Worm (Caenorhabditis elegans) whole organism, late embryonic: Measurements from ENCODE around the gene F17A9.4.
A peak's percentile ranks its signal among the peaks of the same experiment; 100 is the strongest.

ENCODE experiments used
- C08G9.2 ChIP-seq: sonication (generic microtip); optimal IDR thresholded peaks from 2 replicates; lab custom pipeline; 2016; ENCODE audit warnings: mild to moderate bottlenecking, missing genetic modification characterization, moderate library complexity, missing compliant biosample characterization
- C38D4.7 ChIP-seq: fragments of 200-800 bp; sonication (Bioruptor generic); optimal IDR thresholded peaks from 2 replicates; lab custom pipeline; 2018; ENCODE audit warnings: mild to moderate bottlenecking, missing genetic modification characterization, moderate library complexity, missing compliant biosample characterization
- Y22D7AL.16 ChIP-seq: sonication (generic microtip); optimal IDR thresholded peaks from 2 replicates; lab custom pipeline; 2016; ENCODE audit warnings: missing genetic modification characterization, missing compliant biosample characterization
- ceh-14 ChIP-seq: sonication (generic microtip); optimal IDR thresholded peaks from 2 replicates; lab custom pipeline; 2016; ENCODE audit warnings: missing genotype, missing genetic modification characterization, missing compliant biosample characterization
- ceh-19 ChIP-seq: fragments of 200-800 bp; sonication (Bioruptor generic); optimal IDR thresholded peaks from 2 replicates; lab custom pipeline; 2018; ENCODE audit warnings: mild to moderate bottlenecking, missing genetic modification characterization, missing compliant biosample characterization
- ceh-30 ChIP-seq: fragments of 150-350 bp; optimal IDR thresholded peaks from 2 replicates; lab custom pipeline; 2014; ENCODE audit warnings: missing biosample characterization, missing genetic modification characterization
- ceh-9 ChIP-seq: sonication (generic microtip); optimal IDR thresholded peaks from 2 replicates; lab custom pipeline; 2016; ENCODE audit warnings: mild to moderate bottlenecking, missing genetic modification characterization, inconsistent platforms, missing compliant biosample characterization
- che-1 ChIP-seq: sonication (generic microtip); optimal IDR thresholded peaks from 2 replicates; lab custom pipeline; 2016; ENCODE audit warnings: mild to moderate bottlenecking, missing genetic modification characterization, missing compliant biosample characterization
- dmd-4 ChIP-seq: sonication (generic microtip); optimal IDR thresholded peaks from 2 replicates; lab custom pipeline; 2016; ENCODE audit warnings: borderline replicate concordance, missing genetic modification characterization, missing compliant biosample characterization
- ets-4 ChIP-seq: sonication (generic microtip); optimal IDR thresholded peaks from 2 replicates; lab custom pipeline; 2016; ENCODE audit warnings: missing genetic modification characterization, missing compliant biosample characterization
- eyg-1 ChIP-seq: sonication (generic microtip); optimal IDR thresholded peaks from 2 replicates; lab custom pipeline; 2016; ENCODE audit warnings: missing genotype, missing genetic modification characterization, missing compliant biosample characterization
- hlh-15 ChIP-seq: sonication (generic microtip); optimal IDR thresholded peaks from 2 replicates; lab custom pipeline; 2016; ENCODE audit warnings: missing genetic modification characterization, missing compliant biosample characterization
- hlh-30 ChIP-seq: sonication (generic microtip); optimal IDR thresholded peaks from 2 replicates; lab custom pipeline; 2017; ENCODE audit warnings: antibody characterized with exemption, missing genetic modification characterization, missing compliant biosample characterization; ENCODE audit not compliant: insufficient read depth
- hlh-8 ChIP-seq: sonication (generic microtip); optimal IDR thresholded peaks from 2 replicates; lab custom pipeline; 2016; ENCODE audit warnings: missing genotype, missing genetic modification characterization, missing compliant biosample characterization
- lim-6 ChIP-seq: sonication (generic microtip); optimal IDR thresholded peaks from 2 replicates; lab custom pipeline; 2016; ENCODE audit warnings: missing genetic modification characterization, missing compliant biosample characterization
- nhr-232 ChIP-seq: sonication (generic microtip); optimal IDR thresholded peaks from 2 replicates; lab custom pipeline; 2016; ENCODE audit warnings: missing genetic modification characterization, missing compliant biosample characterization
- npax-4 ChIP-seq: sonication (generic microtip); optimal IDR thresholded peaks from 2 replicates; lab custom pipeline; 2016; ENCODE audit warnings: missing genetic modification characterization, missing compliant biosample characterization
- odd-2 ChIP-seq: sonication (generic microtip); optimal IDR thresholded peaks from 2 replicates; lab custom pipeline; 2017; ENCODE audit warnings: antibody characterized with exemption, mild to moderate bottlenecking, missing genetic modification characterization, missing compliant biosample characterization
- pat-9 ChIP-seq: fragments of 200-800 bp; sonication (Bioruptor generic); optimal IDR thresholded peaks from 2 replicates; lab custom pipeline; 2018; ENCODE audit warnings: mild to moderate bottlenecking, missing genetic modification characterization, moderate library complexity, missing compliant biosample characterization
- pax-1 ChIP-seq: fragments of 150-350 bp; optimal IDR thresholded peaks from 2 replicates; lab custom pipeline; 2014; ENCODE audit warnings: missing biosample characterization, missing genetic modification characterization
- pqm-1 ChIP-seq: sonication (generic microtip); optimal IDR thresholded peaks from 2 replicates; lab custom pipeline; 2016; ENCODE audit warnings: missing genetic modification characterization, missing compliant biosample characterization
- pros-1 ChIP-seq: fragments of 150-350 bp; optimal IDR thresholded peaks from 2 replicates; lab custom pipeline; 2014; ENCODE audit warnings: missing biosample characterization, missing genetic modification reagents, missing genetic modification characterization
- sdc-2 ChIP-seq: sonication (generic microtip); optimal IDR thresholded peaks from 2 replicates; lab custom pipeline; 2016; ENCODE audit warnings: missing genotype, missing genetic modification characterization, missing compliant biosample characterization
- sox-4 ChIP-seq: sonication (generic microtip); optimal IDR thresholded peaks from 2 replicates; lab custom pipeline; 2017; ENCODE audit warnings: mild to moderate bottlenecking, missing genetic modification characterization, inconsistent platforms, missing compliant biosample characterization
- tbx-2 ChIP-seq: sonication (generic microtip); optimal IDR thresholded peaks from 2 replicates; lab custom pipeline; 2016; ENCODE audit warnings: missing genetic modification characterization, missing compliant biosample characterization
- tbx-7 ChIP-seq: sonication (generic microtip); optimal IDR thresholded peaks from 2 replicates; lab custom pipeline; 2016; ENCODE audit warnings: missing genotype, missing genetic modification characterization, missing compliant biosample characterization
- ttx-3 ChIP-seq: sonication (generic microtip); optimal IDR thresholded peaks from 2 replicates; lab custom pipeline; 2016; ENCODE audit warnings: missing genetic modification reagents, missing genetic modification characterization, missing compliant biosample characterization
- unc-3 ChIP-seq, 2 experiments: fragments of 200-800 bp in 1 of 2; sonication (Bioruptor generic) in 1 of 2; sonication (generic microtip) in 1 of 2; conservative IDR thresholded peaks in 1 of 2; optimal IDR thresholded peaks in 1 of 2; 2 replicates each; pipeline versions ENCODE4 v1.3.6 to Lab custom; 2016 to 2022; ENCODE audit warnings: missing compliant biosample characterization in 2 of 2, missing genetic modification characterization in 2 of 2, missing genetic modification reagents in 1 of 2
- unc-42 ChIP-seq: sonication (generic microtip); optimal IDR thresholded peaks from 2 replicates; lab custom pipeline; 2016; ENCODE audit warnings: missing genotype, missing genetic modification characterization, missing compliant biosample characterization
- unc-55 ChIP-seq: sonication (generic microtip); optimal IDR thresholded peaks from 2 replicates; lab custom pipeline; 2017; ENCODE audit warnings: missing biosample characterization, missing genetic modification reagents, missing genetic modification characterization
- unc-86 ChIP-seq: sonication (generic microtip); optimal IDR thresholded peaks from 2 replicates; lab custom pipeline; 2016; ENCODE audit warnings: missing genetic modification characterization, missing compliant biosample characterization
- zip-5 ChIP-seq: sonication (generic microtip); optimal IDR thresholded peaks from 2 replicates; lab custom pipeline; 2016; ENCODE audit warnings: missing genetic modification characterization, missing compliant biosample characterization
- ztf-16 ChIP-seq: sonication (generic microtip); optimal IDR thresholded peaks from 2 replicates; lab custom pipeline; 2017; ENCODE audit warnings: missing genetic modification characterization, missing compliant biosample characterization

The F17A9.4 gene

DNA sequence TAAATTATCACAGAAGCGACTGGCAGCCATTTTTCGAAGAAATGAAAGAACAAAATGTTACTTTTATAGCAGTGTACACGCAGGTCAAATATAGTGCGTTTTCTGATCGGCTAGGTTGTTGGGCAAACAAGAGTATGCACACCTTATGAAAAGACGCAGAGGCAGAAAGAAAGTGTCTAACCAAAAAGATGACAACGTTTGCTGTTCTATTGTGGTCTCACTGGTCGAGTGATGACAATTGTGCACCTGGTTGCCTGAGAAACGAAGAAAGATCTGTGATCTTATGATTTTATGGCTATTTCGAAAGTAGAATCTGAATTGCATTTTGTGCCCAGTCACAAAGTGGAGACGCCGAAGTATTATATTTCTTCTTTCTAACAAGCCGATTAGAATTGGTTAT lies at the start of gene F17A9.4:
F17A9.4 (minus strand) TSS at position 97 of the 400 bp plus-strand sequence.
- TF ChIP-seq unc-55 (GFP tag; lab: Kevin White, UChicago) (no peak), unc-3 (GFP tag; conservative IDR thresholded peaks at IDR 0.05; lab: Robert Waterston, UW) (no peak), unc-3 (tag; optimal IDR thresholded peaks at IDR 0.05; lab: Kevin White, UChicago) (no peak), ceh-9 (tag; lab: Kevin White, UChicago) (no peak), C38D4.7 (GFP tag; lab: Kevin White, UChicago) (no peak), pqm-1 (tag; lab: Kevin White, UChicago) (peak; percentile 28), hlh-8 (no peak)

DNA sequence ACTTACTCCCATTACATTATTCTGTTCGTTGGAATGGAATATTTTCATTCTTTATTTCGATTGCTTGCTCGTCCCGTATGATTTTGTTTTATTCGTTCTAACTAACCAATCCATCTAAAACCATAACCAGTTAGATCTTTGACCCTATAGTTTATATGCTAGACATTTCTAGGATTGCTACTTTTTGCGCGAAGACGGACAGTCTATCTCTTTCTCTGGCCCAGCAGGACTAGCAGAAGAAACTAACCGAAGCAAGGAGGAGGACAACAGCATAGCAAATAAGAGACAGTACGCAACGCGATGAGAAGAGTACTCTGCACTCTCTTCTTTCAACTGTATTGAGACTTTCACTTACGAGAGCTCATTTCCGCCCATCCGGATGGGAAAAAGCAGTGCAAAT lies 27.7 kb upstream of the F17A9.4 start:
- TF ChIP-seq pros-1 (tag; lab: Kevin White, UChicago) (no peak), nhr-232 (tag; lab: Kevin White, UChicago) (no peak), hlh-8 (no peak), unc-86 (tag; lab: Kevin White, UChicago) (no peak), ets-4 (tag; lab: Kevin White, UChicago) (no peak), pat-9 (tag; lab: Kevin White, UChicago) (no peak), C08G9.2 (no peak), pax-1 (no peak), hlh-30 (tag; lab: Kevin White, UChicago) (no peak), ceh-14 (tag; lab: Kevin White, UChicago) (no peak), sdc-2 (tag; lab: Kevin White, UChicago) (no peak)

DNA sequence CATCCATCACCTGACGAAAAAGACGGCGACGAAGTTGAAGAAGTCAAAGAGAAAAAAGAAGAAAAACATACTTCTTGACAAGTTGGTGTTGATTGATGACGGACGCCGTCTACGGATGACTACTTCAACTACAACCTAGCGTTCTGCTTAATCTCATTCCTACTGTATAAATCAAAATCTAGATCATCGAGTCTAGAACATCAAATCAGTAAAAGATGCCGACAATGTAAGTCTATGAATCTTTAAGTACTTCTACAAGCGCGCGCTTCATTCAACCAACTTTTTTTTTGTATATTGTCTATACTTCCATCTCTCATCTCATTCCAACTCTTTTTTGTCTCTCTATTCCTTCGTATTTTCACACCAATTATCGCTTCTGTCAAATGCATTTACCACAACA lies 25.0 kb upstream of the F17A9.4 start:
- no peak for TF ChIP-seq pax-1
- TF ChIP-seq che-1, result no peak

DNA sequence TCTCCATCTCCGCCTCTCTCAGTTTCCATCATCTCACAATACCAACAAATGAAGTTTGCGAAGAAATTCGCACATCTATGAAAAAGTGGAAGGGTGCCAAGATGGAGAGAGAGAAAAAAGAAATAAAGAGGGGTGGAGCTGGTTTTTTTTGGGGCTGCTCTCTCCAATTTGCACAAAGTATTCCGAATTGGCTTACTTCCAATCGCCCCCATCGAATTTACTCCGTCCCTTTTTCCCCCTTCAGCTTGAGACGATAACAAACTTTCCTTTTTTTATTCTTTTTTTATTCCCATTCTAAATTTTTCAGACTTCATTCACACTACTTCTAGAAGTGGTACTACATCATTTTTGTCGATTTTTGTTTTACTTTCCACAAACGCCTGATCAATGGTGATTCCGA lies 20.7 kb upstream of the F17A9.4 start, which contains the start of gene exp-2:
exp-2 (plus strand) TSS at position 301 of the 400 bp plus-strand sequence.
- TF ChIP-seq odd-2 (tag; lab: Kevin White, UChicago) (no peak), ets-4 (tag; lab: Kevin White, UChicago) (no peak), eyg-1 (tag; lab: Kevin White, UChicago) (no peak), ceh-19 (no peak), hlh-30 (tag; lab: Kevin White, UChicago) (no peak)

DNA sequence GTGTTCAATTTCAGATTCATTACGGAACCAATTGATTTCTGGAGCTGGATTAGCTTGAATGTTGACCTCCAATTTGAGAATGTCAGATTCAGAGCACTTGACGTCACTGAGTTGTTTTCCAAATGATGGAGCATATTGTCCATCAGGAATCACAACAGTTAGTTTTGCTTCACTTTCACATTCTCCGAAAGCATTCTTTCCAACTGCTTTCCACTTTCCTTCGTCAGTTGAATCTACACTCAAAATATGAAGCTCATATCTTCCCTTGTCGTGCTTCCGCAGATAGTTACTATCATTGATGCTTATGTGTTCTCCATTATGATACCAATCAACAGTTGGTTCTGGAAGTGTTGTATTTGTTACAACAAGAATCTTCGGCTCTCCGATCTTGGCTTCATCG lies 17.9 kb upstream of the F17A9.4 start:
- no peak for TF ChIP-seq sox-4 (tag; lab: Kevin White, UChicago)
- TF ChIP-seq Y22D7AL.16, result no peak
- no peak for TF ChIP-seq unc-42 (tag; lab: Kevin White, UChicago)
- no peak for TF ChIP-seq C38D4.7 (GFP tag; lab: Kevin White, UChicago)
- TF ChIP-seq unc-86 (tag; lab: Kevin White, UChicago), result no peak

DNA sequence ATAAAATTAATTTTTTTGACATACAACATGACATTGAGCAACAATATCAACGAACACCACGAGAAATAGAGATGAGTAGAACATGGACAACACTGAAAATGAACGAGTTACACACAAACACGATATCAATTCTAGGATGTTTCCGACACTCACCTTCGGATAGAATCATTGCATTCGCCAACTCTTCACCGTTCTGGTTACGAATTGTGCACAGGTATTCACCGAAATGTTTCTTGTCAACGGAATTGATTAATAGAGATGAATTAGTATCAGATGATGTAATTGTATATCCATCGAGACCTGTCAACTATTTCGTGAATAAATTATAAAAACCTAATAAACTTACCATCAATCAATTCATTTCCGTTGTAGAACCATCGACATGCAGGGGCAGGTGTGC lies 11.2 kb upstream of the F17A9.4 start:
- TF ChIP-seq pax-1, result no peak
- no peak for TF ChIP-seq ceh-14 (tag; lab: Kevin White, UChicago)
- TF ChIP-seq tbx-2 (tag; lab: Kevin White, UChicago), result no peak
- no peak for TF ChIP-seq ets-4 (tag; lab: Kevin White, UChicago)
- TF ChIP-seq ceh-30 (tag; lab: Kevin White, UChicago), result no peak
- no peak for TF ChIP-seq C38D4.7 (GFP tag; lab: Kevin White, UChicago)
- TF ChIP-seq hlh-15 (tag; lab: Kevin White, UChicago), result no peak
- TF ChIP-seq zip-5 (tag; lab: Kevin White, UChicago), result no peak
- no peak for TF ChIP-seq ztf-16 (tag; lab: Kevin White, UChicago)
- no peak for TF ChIP-seq dmd-4 (tag; lab: Kevin White, UChicago)
- TF ChIP-seq unc-55 (GFP tag; lab: Kevin White, UChicago), result no peak
- TF ChIP-seq ttx-3, result no peak
- TF ChIP-seq lim-6 (tag; lab: Kevin White, UChicago), result no peak
- TF ChIP-seq tbx-7 (tag; lab: Kevin White, UChicago), result no peak
- no peak for TF ChIP-seq eyg-1 (tag; lab: Kevin White, UChicago)
- TF ChIP-seq npax-4 (tag; lab: Kevin White, UChicago), result no peak
